Worm (Caenorhabditis elegans): Measurements from ENCODE around the gene glf-1.

DNA sequence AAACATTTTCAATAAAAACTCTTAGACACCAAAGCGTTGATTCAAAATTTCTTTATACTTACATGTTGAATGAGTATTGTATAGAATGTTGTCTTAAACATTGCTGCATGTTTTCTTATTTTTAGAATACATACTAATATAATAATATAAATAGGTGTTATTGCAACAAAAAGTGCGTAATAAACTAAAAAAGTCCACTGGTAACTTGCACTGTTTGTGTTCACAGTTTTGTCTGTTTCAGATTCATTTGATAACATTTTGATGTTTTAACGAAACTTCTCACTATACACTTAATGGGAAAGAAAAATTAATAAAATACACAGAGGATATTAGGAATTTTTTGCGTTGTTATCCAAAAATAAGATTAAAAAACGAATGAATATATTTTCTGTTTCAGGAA lies 11.8 kb upstream of the glf-1 start, which contains the start of gene srv-19:
- TF ChIP-seq ztf-29 (GFP tag; IDR thresholded peaks at IDR 0.05) (no peak), flt-1 (GFP tag; IDR thresholded peaks at IDR 0.05) (no peak), ztf-23 (GFP tag; IDR thresholded peaks at IDR 0.05) (no peak), ref-1 (GFP tag; conservative IDR thresholded peaks at IDR 0.05) (no peak), cog-1 (tag; optimal IDR thresholded peaks at IDR 0.05) (no peak), tab-1 (GFP tag; IDR thresholded peaks at IDR 0.05) (no peak), med-1 (GFP tag; optimal IDR thresholded peaks at IDR 0.05; ENCODE audit: insufficient read depth) (no peak)

Data from whole organism, midembryonic.